Worm (Caenorhabditis elegans): ENCODE results near the gene cpr-5.

DNA sequence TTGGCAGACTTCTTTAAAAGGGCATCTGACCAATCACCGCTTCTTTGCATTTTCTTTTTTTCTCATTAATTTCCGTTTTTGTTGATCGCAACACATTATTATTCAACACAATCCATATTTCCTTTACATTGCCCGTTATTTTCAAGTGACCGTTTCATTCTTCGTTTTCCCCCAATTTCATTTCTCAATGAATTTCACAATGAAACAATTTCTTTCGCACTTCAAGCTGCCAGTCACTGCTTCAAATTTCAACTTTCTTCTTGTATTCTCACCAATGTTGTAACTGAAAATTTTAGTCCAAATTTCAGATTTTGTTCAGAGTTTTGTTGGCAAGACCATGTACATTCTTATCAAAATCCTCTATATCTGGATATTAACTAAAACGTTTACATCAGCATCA, 7.6 kb upstream of the cpr-5 start, which contains the start of gene cutl-22:
- TF ChIP-seq ztf-23 (GFP tag; IDR thresholded peaks at IDR 0.05) (no peak), tab-1 (GFP tag; IDR thresholded peaks at IDR 0.05) (no peak), klf-2 (GFP tag; conservative IDR thresholded peaks at IDR 0.05) (no peak)
